Worm (Caenorhabditis elegans): ENCODE data around the gene abhd-12.

DNA sequence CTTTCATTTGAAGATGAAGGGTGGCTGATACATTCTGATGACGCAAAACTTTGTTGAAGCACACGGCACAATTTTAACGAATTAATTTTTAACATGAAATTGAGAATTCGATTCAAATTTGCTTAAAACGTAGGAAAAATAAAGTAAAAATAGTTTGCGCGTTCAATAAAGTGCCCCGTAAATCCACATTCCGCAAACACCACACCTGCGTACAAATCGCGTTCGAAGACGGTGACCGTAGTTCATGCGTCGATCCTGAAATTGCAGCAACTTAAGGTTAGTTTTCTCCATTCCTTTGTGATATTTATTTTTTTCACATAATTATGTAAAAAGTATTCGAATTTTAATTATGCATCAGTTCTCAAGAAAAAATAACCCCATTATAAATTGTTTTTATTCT lies 41.1 kb downstream of the abhd-12 start, which contains the start of gene F43H9.3:
- TF ChIP-seq him-1 (tag; optimal IDR thresholded peaks at IDR 0.05) (no peak), W03F9.2 (tag; optimal IDR thresholded peaks at IDR 0.05) (no peak)

Data from whole organism, L4/young adult.